Fruit fly (Drosophila melanogaster) Kc167 (cell line): ENCODE results near the gene CG6893.

Source experiments
- Myc ChIP-seq: fragments of >200 bp; optimal IDR thresholded peaks from 2 replicates; lab custom pipeline; 2017; ENCODE audit warnings: missing external identifiers
- Sin3A ChIP-seq: fragments of >200 bp; optimal IDR thresholded peaks from 2 replicates; lab custom pipeline; 2018; ENCODE audit warnings: missing external identifiers
- h ChIP-seq: fragments of >200 bp; optimal IDR thresholded peaks from 3 replicates; lab custom pipeline; 2018; ENCODE audit warnings: missing external identifiers
- insv ChIP-seq: fragments of >200 bp; optimal IDR thresholded peaks from 3 replicates; lab custom pipeline; 2018; ENCODE audit warnings: missing external identifiers
- psq ChIP-seq: fragments of >200 bp; optimal IDR thresholded peaks from 2 replicates; lab custom pipeline; 2017; ENCODE audit warnings: missing external identifiers

- TF ChIP-seq psq, result no peak
- no peak for TF ChIP-seq Myc (lab: Kevin White, UChicago)
- TF ChIP-seq insv (lab: Kevin White, UChicago), result no peak
- TF ChIP-seq Sin3A (lab: Kevin White, UChicago), result no peak
- TF ChIP-seq h (lab: Kevin White, UChicago), result no peak
Measured at dm6 chr3L:18698312-18698711, 4.3 kb downstream of the CG6893 start, which contains the start of gene Dic4.
